Worm (Caenorhabditis elegans) whole organism, L4 larva: ENCODE measurements around the gene F56A8.9.

Source experiments
- lsy-2 ChIP-seq, 2 experiments: fragments of 150-350 bp in 1 of 2; sonication (generic microtip) in 1 of 2; optimal IDR thresholded peaks; 2 replicates each; lab custom pipeline; 2014 to 2017; ENCODE audit warnings: missing biosample characterization in 2 of 2, missing genetic modification characterization in 2 of 2
- nhr-237 ChIP-seq: sonication (generic microtip); optimal IDR thresholded peaks from 2 replicates; lab custom pipeline; 2017; ENCODE audit warnings: missing biosample characterization, missing genetic modification characterization
- sdz-12 ChIP-seq: fragments of 200-800 bp; sonication (Bioruptor generic); optimal IDR thresholded peaks from 2 replicates; lab custom pipeline; 2018; ENCODE audit warnings: mild to moderate bottlenecking, missing genetic modification characterization, missing compliant biosample characterization
- snpc-4 ChIP-seq: fragments of 150-350 bp; optimal IDR thresholded peaks from 2 replicates; lab custom pipeline; 2014; ENCODE audit warnings: missing biosample characterization, missing genetic modification characterization
- unc-39 ChIP-seq: sonication (generic microtip); optimal IDR thresholded peaks from 2 replicates; lab custom pipeline; 2017; ENCODE audit warnings: missing biosample characterization, missing genetic modification characterization
- unc-62 ChIP-seq, 3 experiments: fragments of 150-350 bp in 1 of 3; sonication (generic microtip); optimal IDR thresholded peaks in 2 of 3; peaks in 1 of 3; 1 replicate in 1 of 3; 2 replicates in 2 of 3; lab custom pipeline; 2014 to 2017; ENCODE audit warnings: missing biosample characterization in 3 of 3, missing genetic modification characterization in 3 of 3, missing genetic modification reagents in 3 of 3, missing genotype in 1 of 3

ce11 chrIII:13265566-13265965 is 11.1 kb downstream of the F56A8.9 start, which contains the start of gene F56A8.5:
- TF ChIP-seq nhr-237 (tag; lab: Kevin White, UChicago) (no peak), lsy-2 (tag; optimal IDR thresholded peaks at IDR 0.05; lab: Kevin White, UChicago) (no peak), sdz-12 (GFP tag; lab: Kevin White, UChicago) (no peak), unc-39 (tag; lab: Kevin White, UChicago) (no peak), unc-62 (GFP tag; optimal IDR thresholded peaks at IDR 0.05 in 1 of 2; lab: Kevin White, UChicago) (no peak), unc-62 (tag; optimal IDR thresholded peaks at IDR 0.05; lab: Kevin White, UChicago) (no peak), snpc-4 (tag; lab: Kevin White, UChicago) (no peak)
